Fruit fly (Drosophila melanogaster) whole organism, embryonic: ENCODE results near the gene sisA.

Experiments
- Adf1 ChIP-seq: fragments of 200-800 bp; sonication (Bioruptor generic); IDR thresholded peaks from 2 replicates; pipeline ENCODE4 v1.3.6; 2022; ENCODE audit warnings: missing biosample characterization, missing genetic modification characterization
- B-H2 ChIP-seq: fragments of 200-800 bp; sonication (Bioruptor generic); optimal IDR thresholded peaks from 2 replicates; lab custom pipeline; 2018; ENCODE audit warnings: missing biosample characterization, mild to moderate bottlenecking, missing genetic modification characterization
- Bteb2 ChIP-seq: fragments of 200-800 bp; sonication (Bioruptor generic); optimal IDR thresholded peaks from 2 replicates; lab custom pipeline; 2016; ENCODE audit warnings: missing biosample characterization, missing genetic modification characterization
- CG10147 ChIP-seq: fragments of 200-800 bp; sonication (Bioruptor generic); optimal IDR thresholded peaks from 2 replicates; lab custom pipeline; 2019; ENCODE audit warnings: missing biosample characterization, mild to moderate bottlenecking, missing genetic modification characterization, moderate library complexity
- CG10959 ChIP-seq: fragments of 200-800 bp; sonication (Bioruptor generic); IDR thresholded peaks from 2 replicates; pipeline ENCODE4 v1.3.6; 2022; ENCODE audit warnings: missing biosample characterization, missing genetic modification characterization
- CG11085 ChIP-seq: fragments of 200-800 bp; sonication (Bioruptor generic); IDR thresholded peaks from 2 replicates; pipeline ENCODE4 v1.3.6; 2022; ENCODE audit warnings: missing biosample characterization, missing genetic modification characterization
- CG11456 ChIP-seq: fragments of 200-800 bp; sonication (Bioruptor generic); IDR thresholded peaks from 3 replicates; pipeline ENCODE4 v1.3.6; 2022; ENCODE audit warnings: missing biosample characterization, missing genetic modification characterization
- CG12391 ChIP-seq: fragments of 200-800 bp; sonication (Bioruptor generic); optimal IDR thresholded peaks from 3 replicates; lab custom pipeline; 2018; ENCODE audit warnings: missing biosample characterization, mild to moderate bottlenecking, missing genetic modification characterization, moderate library complexity
- CG12659 ChIP-seq: fragments of 200-800 bp; sonication (Bioruptor generic); optimal IDR thresholded peaks from 3 replicates; lab custom pipeline; 2017; ENCODE audit warnings: mild to moderate bottlenecking, missing biosample characterization, missing genetic modification reagents, missing genetic modification characterization
- CG14441 ChIP-seq: fragments of 200-800 bp; sonication (Bioruptor generic); IDR thresholded peaks from 2 replicates; pipeline ENCODE4 v1.3.6; 2022; ENCODE audit warnings: missing biosample characterization, missing genetic modification characterization
- CG15073 ChIP-seq: fragments of 200-800 bp; sonication (Bioruptor generic); optimal IDR thresholded peaks from 2 replicates; lab custom pipeline; 2016; ENCODE audit warnings: missing biosample characterization, missing genetic modification characterization
- CG1529 ChIP-seq: fragments of 200-800 bp; sonication (Bioruptor generic); optimal IDR thresholded peaks from 3 replicates; lab custom pipeline; 2018; ENCODE audit warnings: missing biosample characterization, missing genetic modification characterization
- CG17612 ChIP-seq: fragments of 200-800 bp; sonication (Bioruptor generic); IDR thresholded peaks from 2 replicates; pipeline ENCODE4 v1.3.6; 2022; ENCODE audit warnings: missing biosample characterization, missing genetic modification characterization
- CG2129 ChIP-seq: fragments of 200-800 bp; sonication (Bioruptor generic); IDR thresholded peaks from 2 replicates; pipeline ENCODE4 v1.3.6; 2022; ENCODE audit warnings: missing biosample characterization, missing genetic modification characterization; ENCODE audit not compliant: partially characterized antibody
- CG2199 ChIP-seq: fragments of 200-800 bp; sonication (Bioruptor generic); IDR thresholded peaks from 3 replicates; pipeline ENCODE4 v1.3.6; 2022; ENCODE audit warnings: missing biosample characterization, missing genetic modification characterization
- CG31441 ChIP-seq: fragments of 200-800 bp; sonication (Bioruptor generic); IDR thresholded peaks from 2 replicates; pipeline ENCODE4 v1.3.6; 2022; ENCODE audit warnings: missing biosample characterization, missing genetic modification characterization
- CG3281 ChIP-seq: fragments of 200-800 bp; sonication (Bioruptor generic); optimal IDR thresholded peaks from 3 replicates; lab custom pipeline; 2017; ENCODE audit warnings: missing biosample characterization, mild to moderate bottlenecking, missing genetic modification characterization
- CG3847 ChIP-seq: fragments of 200-800 bp; sonication (Bioruptor generic); IDR thresholded peaks from 2 replicates; pipeline ENCODE4 v1.3.6; 2022; ENCODE audit warnings: missing biosample characterization, missing genetic modification characterization
- CG42726 ChIP-seq: fragments of 200-800 bp; sonication (Bioruptor generic); IDR thresholded peaks from 2 replicates; pipeline ENCODE4 v1.3.6; 2022; ENCODE audit warnings: missing biosample characterization, missing genetic modification characterization; ENCODE audit not compliant: partially characterized antibody
- CG5953 ChIP-seq: fragments of 200-800 bp; sonication (Bioruptor generic); IDR thresholded peaks from 2 replicates; pipeline ENCODE4 v1.3.6; 2022; ENCODE audit warnings: missing biosample characterization, missing genetic modification characterization
- CG7556 ChIP-seq: fragments of 200-800 bp; sonication (Bioruptor generic); optimal IDR thresholded peaks from 2 replicates; lab custom pipeline; 2017; ENCODE audit warnings: missing biosample characterization, mild to moderate bottlenecking, missing genetic modification characterization
- CG9437 ChIP-seq: fragments of 200-800 bp; sonication (Bioruptor generic); optimal IDR thresholded peaks from 2 replicates; lab custom pipeline; 2018; ENCODE audit warnings: missing biosample characterization, mild to moderate bottlenecking, missing genetic modification characterization
- ERR ChIP-seq: fragments of 200-800 bp; sonication (Bioruptor generic); optimal IDR thresholded peaks from 2 replicates; lab custom pipeline; 2016; ENCODE audit warnings: missing biosample characterization, missing genetic modification characterization
- Ets65A ChIP-seq: fragments of 200-800 bp; sonication (Bioruptor generic); peaks from one replicate; lab custom pipeline; 2016; ENCODE audit warnings: missing biosample characterization, missing genetic modification characterization
- Ets97D ChIP-seq: fragments of 200-800 bp; sonication (Bioruptor generic); optimal IDR thresholded peaks from 3 replicates; lab custom pipeline; 2016; ENCODE audit warnings: missing biosample characterization, missing genetic modification characterization
- Gsc ChIP-seq: fragments of 200-800 bp; sonication (Bioruptor generic); IDR thresholded peaks from 2 replicates; pipeline ENCODE4 v1.3.6; 2022; ENCODE audit warnings: missing biosample characterization, missing genetic modification characterization
- HLH54F ChIP-seq: fragments of 200-800 bp; sonication (Bioruptor generic); optimal IDR thresholded peaks from 3 replicates; lab custom pipeline; 2016; ENCODE audit warnings: missing biosample characterization, missing genetic modification characterization
- Hand ChIP-seq: fragments of 200-800 bp; sonication (Bioruptor generic); optimal IDR thresholded peaks from 2 replicates; lab custom pipeline; 2017; ENCODE audit warnings: mild to moderate bottlenecking, missing biosample characterization, missing genetic modification reagents, missing genetic modification characterization
- Hr3 ChIP-seq: fragments of 200-800 bp; sonication (Bioruptor generic); optimal IDR thresholded peaks from 3 replicates; lab custom pipeline; 2016; ENCODE audit warnings: missing biosample characterization, missing genetic modification characterization
- Hr78 ChIP-seq, 2 experiments: fragments of 200-800 bp in 1 of 2; fragments of >200 bp in 1 of 2; sonication (Bioruptor generic) in 1 of 2; optimal IDR thresholded peaks; 2 replicates each; lab custom pipeline; 2017 to 2019; ENCODE audit warnings: missing biosample characterization in 2 of 2, missing genetic modification characterization in 2 of 2, mild to moderate bottlenecking in 1 of 2, moderate library complexity in 1 of 2
- Lpt ChIP-seq: fragments of >200 bp; optimal IDR thresholded peaks from 2 replicates; lab custom pipeline; 2018; ENCODE audit warnings: missing biosample characterization, missing genetic modification characterization
- Mes4 ChIP-seq: fragments of 200-800 bp; sonication (Bioruptor generic); optimal IDR thresholded peaks from 2 replicates; lab custom pipeline; 2016; ENCODE audit warnings: missing biosample characterization, missing genetic modification characterization
- Nf-YA ChIP-seq: fragments of 200-800 bp; sonication (Bioruptor generic); IDR thresholded peaks from 2 replicates; pipeline ENCODE4 v1.3.6; 2022; ENCODE audit warnings: missing biosample characterization, missing genetic modification characterization
- Rx ChIP-seq: fragments of 200-800 bp; sonication (Bioruptor generic); IDR thresholded peaks from 2 replicates; pipeline ENCODE4 v1.3.6; 2022; ENCODE audit warnings: missing biosample characterization, missing genetic modification characterization
- Xbp1 ChIP-seq: fragments of 200-800 bp; sonication (Bioruptor generic); optimal IDR thresholded peaks from 3 replicates; lab custom pipeline; 2016; ENCODE audit warnings: missing biosample characterization, mild to moderate bottlenecking, missing genetic modification characterization
- ash1 ChIP-seq: fragments of 200-800 bp; sonication (Bioruptor generic); optimal IDR thresholded peaks from 2 replicates; lab custom pipeline; 2018; ENCODE audit warnings: missing biosample characterization, mild to moderate bottlenecking, missing genetic modification characterization
- chinmo ChIP-seq: fragments of 200-800 bp; sonication (Bioruptor generic); IDR thresholded peaks from 4 replicates; pipeline ENCODE4 v1.3.6; 2022; ENCODE audit warnings: missing biosample characterization, missing genetic modification characterization; ENCODE audit not compliant: partially characterized antibody
- eyg ChIP-seq: fragments of 200-800 bp; sonication (Bioruptor generic); optimal IDR thresholded peaks from 3 replicates; lab custom pipeline; 2016; ENCODE audit warnings: missing biosample characterization, missing genetic modification characterization
- fru ChIP-seq: fragments of >200 bp; optimal IDR thresholded peaks from 2 replicates; lab custom pipeline; 2017
- gcm2 ChIP-seq: fragments of 200-800 bp; sonication (Bioruptor generic); optimal IDR thresholded peaks from 2 replicates; lab custom pipeline; 2016; ENCODE audit warnings: missing biosample characterization, missing genetic modification characterization
- gem ChIP-seq: fragments of 200-800 bp; sonication (Bioruptor generic); optimal IDR thresholded peaks from 2 replicates; lab custom pipeline; 2019; ENCODE audit warnings: missing biosample characterization, mild to moderate bottlenecking, missing genetic modification characterization, moderate library complexity
- grau ChIP-seq: fragments of 200-800 bp; optimal IDR thresholded peaks from 3 replicates; lab custom pipeline; 2019; ENCODE audit warnings: missing biosample characterization, mild to moderate bottlenecking, missing genetic modification characterization, moderate library complexity
- grn ChIP-seq: fragments of 200-800 bp; sonication (Bioruptor generic); optimal IDR thresholded peaks from 3 replicates; lab custom pipeline; 2017; ENCODE audit warnings: missing biosample characterization, missing genetic modification characterization
- jigr1 ChIP-seq: fragments of 200-800 bp; sonication (Bioruptor generic); IDR thresholded peaks from 3 replicates; pipeline ENCODE4 v1.3.6; 2022; ENCODE audit warnings: missing biosample characterization, missing genetic modification characterization
- ken ChIP-seq: fragments of 200-800 bp; sonication (Bioruptor generic); IDR thresholded peaks from 3 replicates; pipeline ENCODE4 v1.3.6; 2022; ENCODE audit warnings: missing biosample characterization, missing genetic modification characterization
- klu ChIP-seq: fragments of 200-800 bp; sonication (Bioruptor generic); IDR thresholded peaks from 2 replicates; pipeline ENCODE4 v1.3.6; 2022; ENCODE audit warnings: missing biosample characterization, missing genetic modification characterization
- knrl ChIP-seq: fragments of 200-800 bp; sonication (Bioruptor generic); IDR thresholded peaks from 3 replicates; pipeline ENCODE4 v1.3.6; 2022; ENCODE audit warnings: missing biosample characterization, missing genetic modification characterization; ENCODE audit not compliant: partially characterized antibody
- sc ChIP-seq, 3 experiments: fragments of >200 bp in 2 of 3; fragments of 200-800 bp in 1 of 3; sonication (Bioruptor generic) in 1 of 3; optimal IDR thresholded peaks; 2 replicates in 2 of 3; 3 replicates in 1 of 3; lab custom pipeline; 2017; ENCODE audit warnings: mild to moderate bottlenecking in 1 of 3, missing biosample characterization in 1 of 3, missing genetic modification characterization in 1 of 3, missing genetic modification reagents in 1 of 3
- sd ChIP-seq: fragments of 200-800 bp; sonication (Bioruptor generic); optimal IDR thresholded peaks from 3 replicates; lab custom pipeline; 2018; ENCODE audit warnings: missing biosample characterization, mild to moderate bottlenecking, missing genetic modification characterization, moderate library complexity
- sima ChIP-seq: fragments of 200-800 bp; sonication (Bioruptor generic); optimal IDR thresholded peaks from 2 replicates; lab custom pipeline; 2016; ENCODE audit warnings: missing biosample characterization, missing genetic modification characterization
- wdn ChIP-seq: fragments of 200-800 bp; sonication (Bioruptor generic); IDR thresholded peaks from 2 replicates; pipeline ENCODE4 v1.3.6; 2022; ENCODE audit warnings: missing biosample characterization, missing genetic modification characterization
- wor ChIP-seq: fragments of 200-800 bp; sonication (Bioruptor generic); IDR thresholded peaks from 2 replicates; pipeline ENCODE4 v1.3.6; 2022; ENCODE audit warnings: missing biosample characterization, missing genetic modification characterization

sisA gene

DNA sequence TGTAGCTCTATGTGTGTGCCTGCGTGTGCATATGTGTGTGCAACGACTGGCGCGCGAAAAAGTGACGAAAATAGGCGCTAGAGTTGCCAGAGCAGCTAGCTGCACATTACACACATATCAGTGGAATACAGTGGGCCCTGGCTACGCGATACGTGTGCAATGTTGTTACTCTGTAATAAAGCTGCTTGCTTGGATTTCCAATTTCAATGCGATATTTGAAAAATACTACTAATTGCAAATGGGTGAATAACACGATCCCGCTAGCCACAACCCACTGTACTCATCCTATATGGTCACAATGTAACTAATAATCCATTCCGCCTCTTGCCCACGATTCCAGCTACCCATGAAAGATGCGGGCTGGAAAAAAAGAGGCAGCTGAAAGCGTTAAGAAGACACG is 29.2 kb upstream of the sisA start (continued):
- TF ChIP-seq CG2129 (GFP tag; lab: Robert Waterston, UW) (no peak), Bteb2 (GFP tag; lab: Kevin White, UChicago) (peak; percentile 70), CG7556 (GFP tag; lab: Kevin White, UChicago) (peak; percentile 87), CG12659 (GFP tag; lab: Kevin White, UChicago) (peak; percentile 94), Hr78 (GFP tag; optimal IDR thresholded peaks at IDR 0.05; lab: Kevin White, UChicago) (peak in 1 of 2 experiments; percentile 56), fru (lab: Kevin White, UChicago) (no peak), gcm2 (peak; percentile 60), Gsc (GFP tag; lab: Robert Waterston, UW) (peak; percentile 84), wdn (GFP tag; lab: Robert Waterston, UW) (peak; percentile 88), Lpt (GFP tag; lab: Kevin White, UChicago) (no peak), HLH54F (GFP tag; lab: Kevin White, UChicago) (peak; percentile 92), jigr1 (GFP tag; lab: Robert Waterston, UW) (peak; percentile 90), eyg (GFP tag; lab: Kevin White, UChicago) (peak; percentile 90), Mes4 (GFP tag; lab: Kevin White, UChicago) (peak; percentile 88), ERR (peak; percentile 92), gem (tag; lab: Kevin White, UChicago) (peak; percentile 93), klu (GFP tag; lab: Robert Waterston, UW) (peak; percentile 82), CG3847 (peak; percentile 93), CG3281 (peak; percentile 89), wor (GFP tag; lab: Robert Waterston, UW) (peak; percentile 81), Adf1 (GFP tag; lab: Robert Waterston, UW) (peak; percentile 47), CG2199 (peak; percentile 96), CG10147 (GFP tag; lab: Kevin White, UChicago) (peak; percentile 80), Ets65A (GFP tag; lab: Kevin White, UChicago) (peak; percentile 99), CG11085 (GFP tag; lab: Robert Waterston, UW) (peak; percentile 91), Rx (GFP tag; lab: Robert Waterston, UW) (peak; percentile 94), CG17612 (GFP tag; lab: Robert Waterston, UW) (peak; percentile 83), sd (tag; lab: Kevin White, UChicago) (peak; percentile 70), CG11456 (GFP tag; lab: Robert Waterston, UW) (peak; percentile 97), Hand (GFP tag; lab: Kevin White, UChicago) (peak; percentile 78), CG12391 (tag; lab: Kevin White, UChicago) (peak; percentile 89), ash1 (GFP tag; lab: Kevin White, UChicago) (peak; percentile 83), CG5953 (peak; percentile 95), CG31441 (GFP tag; lab: Robert Waterston, UW) (peak; percentile 86), sima (peak; percentile 81), grn (GFP tag; lab: Kevin White, UChicago) (peak; percentile 34), Ets97D (peak; percentile 63), CG42726 (GFP tag; lab: Robert Waterston, UW) (no peak), sc (optimal IDR thresholded peaks at IDR 0.05; lab: Kevin White, UChicago) (no peak), sc (GFP tag; optimal IDR thresholded peaks at IDR 0.05; lab: Kevin White, UChicago) (peak; percentile 74), CG10959 (GFP tag; lab: Robert Waterston, UW) (peak; percentile 88), ken (GFP tag; lab: Robert Waterston, UW) (peak; percentile 97), knrl (GFP tag; lab: Robert Waterston, UW) (no peak), B-H2 (GFP tag; lab: Kevin White, UChicago) (peak; percentile 74), CG14441 (peak; percentile 96), chinmo (no peak), CG15073 (GFP tag; lab: Kevin White, UChicago) (peak; percentile 75), CG9437 (peak; percentile 82), Nf-YA (GFP tag; lab: Robert Waterston, UW) (peak; percentile 93), CG1529 (GFP tag; lab: Kevin White, UChicago) (peak; percentile 88), Hr3 (GFP tag; lab: Kevin White, UChicago) (peak; percentile 89), grau (tag; lab: Kevin White, UChicago) (peak; percentile 99), Xbp1 (GFP tag; lab: Kevin White, UChicago) (peak; percentile 95)
